Fruit fly (Drosophila melanogaster): ENCODE results near the gene CG46399.

The CG46399 gene

DNA sequence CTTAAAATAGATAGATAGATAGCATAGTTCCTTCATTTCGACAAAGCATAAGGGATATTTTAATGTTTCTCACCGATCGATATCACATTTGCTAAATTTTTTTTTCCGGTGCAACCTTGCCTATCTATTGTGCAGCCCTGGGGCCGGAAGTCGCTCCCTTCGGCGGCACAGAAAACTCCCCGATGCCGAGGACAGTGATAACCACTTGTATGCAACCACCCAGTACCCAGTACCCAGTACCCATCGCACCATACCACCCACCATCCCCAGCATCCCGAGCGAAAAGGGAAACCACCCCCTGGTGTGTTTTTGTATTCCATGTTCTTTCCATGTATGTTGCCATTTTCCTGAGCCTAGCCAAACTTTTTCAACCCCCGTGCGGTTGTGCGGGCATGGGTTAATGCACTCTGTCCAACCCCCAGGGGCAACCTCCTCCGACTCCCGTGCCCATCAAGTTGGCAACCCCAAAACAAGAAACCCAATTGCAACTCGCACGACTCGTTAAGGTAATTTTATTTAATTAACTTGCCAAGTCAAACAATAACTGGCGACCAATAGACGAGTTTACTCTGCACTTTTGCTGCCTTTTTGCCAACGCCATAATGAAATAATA, 17.1 kb upstream of the CG46399 start:
- TF ChIP-seq CG17801 (GFP tag; optimal IDR thresholded peaks at IDR 0.05; ENCODE audit: partially characterized antibody), result no peak

DNA sequence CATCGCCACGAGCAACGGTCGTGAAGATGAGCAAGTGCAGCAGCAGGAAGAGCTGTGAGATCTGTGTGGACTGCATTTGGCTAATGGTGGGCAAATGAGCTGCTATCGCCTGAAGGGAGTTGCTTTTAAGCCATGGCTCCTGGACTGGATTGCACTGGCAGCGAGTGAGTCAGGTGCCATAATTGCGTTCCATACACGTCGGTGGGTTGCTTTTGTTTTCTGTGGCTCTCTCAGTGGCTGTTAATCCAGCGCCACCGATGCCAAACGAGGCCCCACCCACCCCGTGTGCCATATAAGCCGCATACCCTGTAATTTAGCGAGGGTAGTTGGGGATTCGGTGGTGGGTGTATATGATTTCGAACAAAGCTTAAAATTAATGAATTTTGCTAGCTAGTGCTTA, 14.4 kb upstream of the CG46399 start, which contains the start of gene CG12539:
Gene CG12539, minus strand, starts transcription at position 101 of the 400 bp plus-strand sequence.
- no peak for TF ChIP-seq CG17801 (GFP tag; optimal IDR thresholded peaks at IDR 0.05; ENCODE audit: partially characterized antibody)

DNA sequence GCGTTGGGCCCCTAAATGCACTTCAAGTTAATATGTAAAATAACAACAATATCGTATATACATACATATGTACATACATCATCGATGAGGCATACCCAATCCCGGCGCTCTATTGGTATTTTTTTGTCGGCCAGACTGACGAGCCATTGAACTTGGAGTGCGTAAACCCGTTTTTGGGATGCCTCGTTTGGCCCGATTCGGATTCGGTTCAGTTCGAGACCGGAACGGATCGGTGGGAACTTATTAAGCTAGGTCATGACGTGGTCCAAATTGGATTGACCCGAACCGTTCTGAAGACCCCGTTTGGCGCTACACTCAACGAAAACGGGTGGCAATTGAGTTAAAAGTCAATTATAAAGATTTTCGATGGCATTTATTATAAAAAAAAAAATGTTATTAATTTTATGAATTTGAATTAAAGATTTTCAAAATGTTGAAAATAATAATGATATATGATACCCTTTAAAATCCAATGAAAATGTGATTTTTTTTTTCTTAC, 12.9 kb upstream of the CG46399 start:
- TF ChIP-seq CG17801 (GFP tag; optimal IDR thresholded peaks at IDR 0.05; ENCODE audit: partially characterized antibody), result no peak

DNA sequence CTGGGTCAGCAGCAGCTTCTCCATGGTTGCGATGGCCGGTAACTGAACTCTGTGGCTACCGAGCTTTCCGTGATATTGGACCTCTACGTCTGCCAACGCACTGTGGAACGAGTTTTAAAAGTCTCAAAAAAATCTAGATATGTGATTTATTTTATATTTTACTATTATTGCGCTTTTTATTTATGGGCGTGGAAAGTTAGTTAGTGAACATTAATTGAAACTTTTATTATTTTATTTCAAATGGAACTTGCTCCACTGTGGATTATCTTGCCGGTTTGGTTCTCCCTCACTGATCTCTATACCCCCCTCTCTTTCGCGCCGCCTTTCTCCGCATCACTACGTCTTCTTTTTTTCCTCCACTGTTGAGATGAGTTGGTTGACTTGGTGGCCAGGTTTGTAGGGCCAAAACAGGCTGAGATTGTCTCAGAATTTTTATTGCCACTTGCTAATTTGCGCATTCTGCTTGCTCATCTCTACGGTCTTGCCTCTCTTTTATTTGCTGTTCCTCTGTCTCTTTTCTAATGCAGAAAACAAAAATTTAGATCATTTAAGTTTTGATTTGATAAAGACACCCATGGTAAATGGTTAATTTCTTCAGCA, 10.2 kb upstream of the CG46399 start, which contains the start of gene CG9522:
Gene CG9522, minus strand, starts transcription at position 54 of the 600 bp plus-strand sequence.
- TF ChIP-seq CG17801 (GFP tag; optimal IDR thresholded peaks at IDR 0.05; ENCODE audit: partially characterized antibody), result no peak

DNA sequence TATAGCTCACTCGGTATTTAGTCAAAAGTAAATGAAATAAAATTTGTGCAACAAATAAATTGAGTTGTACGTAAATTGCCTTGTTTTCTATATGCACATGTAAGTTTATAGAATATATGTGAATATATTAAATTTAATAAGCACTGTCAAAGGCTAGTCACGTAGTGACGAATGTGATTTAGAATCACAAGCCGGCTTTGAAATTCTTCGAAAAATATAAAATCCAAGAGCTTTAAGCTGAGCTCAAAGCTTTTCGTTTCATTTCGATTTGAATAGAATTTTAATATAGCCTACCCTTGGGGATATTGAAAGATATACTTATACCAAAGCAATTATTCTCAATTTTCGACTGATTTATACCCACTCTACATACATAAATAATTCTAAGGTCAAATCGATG, 9.0 kb upstream of the CG46399 start:
- TF ChIP-seq CG17801 (GFP tag; optimal IDR thresholded peaks at IDR 0.05; ENCODE audit: partially characterized antibody), result no peak

DNA sequence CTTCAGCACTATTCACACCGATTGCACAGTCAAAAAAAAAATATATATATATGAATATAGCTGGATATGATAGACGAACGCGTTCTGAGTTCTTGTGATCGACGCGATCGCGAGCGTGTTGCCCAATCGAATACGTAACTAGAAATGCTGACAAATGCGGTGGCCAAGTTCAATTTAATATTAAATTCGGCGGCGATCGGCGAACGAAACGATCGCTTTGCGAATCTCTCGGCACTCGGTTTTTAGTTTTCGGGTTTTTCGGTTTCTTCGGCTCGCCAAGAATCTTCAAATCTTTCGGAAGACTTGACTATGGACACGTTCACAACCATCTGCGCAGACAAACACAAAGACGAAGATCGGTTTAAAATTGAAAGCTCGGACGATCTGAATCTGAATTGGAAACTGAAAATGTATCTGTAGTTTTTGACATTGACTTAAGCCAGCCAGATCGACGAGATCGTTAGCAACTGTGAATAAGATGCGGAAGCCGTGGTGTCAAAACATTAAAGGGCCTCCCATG, 5.8 kb upstream of the CG46399 start, which contains the start of gene CG9521:
Gene CG9521, minus strand, starts transcription at position 117 of the 520 bp plus-strand sequence.
- TF ChIP-seq CG17801 (GFP tag; optimal IDR thresholded peaks at IDR 0.05; ENCODE audit: partially characterized antibody), result no peak

DNA sequence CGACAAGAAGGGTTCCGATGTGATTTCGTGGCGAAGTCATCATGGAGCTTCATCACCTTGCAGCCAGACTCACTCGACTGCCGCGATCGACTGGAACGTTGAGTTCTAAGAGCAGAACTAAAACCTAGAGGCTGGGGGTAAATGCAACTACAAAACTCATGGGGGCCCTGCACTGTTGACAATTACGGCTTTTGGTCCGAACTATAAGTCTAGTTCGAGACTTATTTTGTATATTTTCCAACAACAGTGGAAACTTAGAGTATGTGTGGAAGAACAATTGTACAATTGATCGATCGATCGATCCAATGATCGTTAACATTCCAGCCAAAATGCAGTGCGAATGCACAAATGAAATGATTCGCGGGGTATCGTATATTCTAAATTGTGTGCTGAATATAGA, 2.8 kb upstream of the CG46399 start, which contains the start of gene CG9519:
Gene CG9519, minus strand, starts transcription at position 101 of the 400 bp plus-strand sequence.
- no peak for TF ChIP-seq CG17801 (GFP tag; optimal IDR thresholded peaks at IDR 0.05; ENCODE audit: partially characterized antibody)

DNA sequence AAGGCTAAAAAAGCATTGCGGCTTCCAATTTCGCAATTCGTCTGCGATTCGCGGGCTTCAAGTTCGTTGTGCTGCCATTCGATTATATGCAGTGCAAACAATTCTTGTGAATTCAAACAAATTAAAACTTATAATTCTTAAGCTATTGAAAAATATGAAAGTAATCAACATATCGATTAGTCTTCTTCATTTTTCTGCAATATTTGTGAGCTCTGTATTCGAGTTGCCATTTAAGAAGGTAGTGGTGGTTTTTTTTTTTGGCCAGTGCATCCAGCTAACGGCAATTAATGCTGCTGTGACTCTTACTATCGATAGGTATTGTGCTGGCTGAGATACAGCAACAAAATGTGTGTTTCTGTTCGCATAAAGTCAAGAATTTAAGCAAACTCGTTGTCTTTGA, 1.2 kb upstream of the CG46399 start:
- no peak for TF ChIP-seq CG17801 (GFP tag; optimal IDR thresholded peaks at IDR 0.05; ENCODE audit: partially characterized antibody)

DNA sequence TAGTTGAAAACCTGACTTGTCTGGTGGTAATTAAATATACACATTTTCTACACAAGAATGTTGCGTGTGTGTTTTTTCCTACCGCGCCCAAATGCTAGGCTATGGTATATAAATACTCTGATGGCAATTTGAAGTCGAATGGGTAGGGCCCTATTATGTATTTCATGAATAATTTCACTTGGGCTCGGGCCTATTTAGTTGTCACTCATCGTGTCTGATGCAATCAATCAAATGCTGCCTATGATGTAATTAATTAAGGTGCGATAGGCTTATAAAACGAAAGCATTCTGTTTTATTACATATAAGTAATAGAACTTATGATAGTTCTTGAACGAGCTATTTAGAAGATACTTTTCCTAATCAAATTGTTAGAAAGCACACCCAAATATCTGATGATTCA, 3.4 kb downstream of the CG46399 start:
- no peak for TF ChIP-seq CG17801 (GFP tag; optimal IDR thresholded peaks at IDR 0.05; ENCODE audit: partially characterized antibody)

DNA sequence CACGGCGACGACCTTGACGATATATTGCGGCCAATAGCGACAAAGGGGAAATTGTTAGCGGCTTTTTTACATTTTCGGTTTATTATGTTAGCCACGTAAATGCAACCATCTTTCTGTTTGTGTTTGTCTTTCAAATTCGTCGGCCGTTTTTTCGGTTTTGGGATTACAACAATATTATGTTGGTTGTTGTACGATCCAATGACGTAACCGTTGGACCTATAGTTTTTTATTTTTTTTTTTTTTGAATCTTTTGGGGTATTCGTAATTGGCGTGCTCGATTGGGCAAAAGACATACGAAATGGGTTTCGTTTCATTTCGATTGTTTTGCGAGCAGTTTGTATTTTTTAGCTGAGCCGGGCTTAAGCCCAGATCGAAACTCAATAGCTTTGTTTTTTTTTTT, 7.9 kb downstream of the CG46399 start:
- TF ChIP-seq CG17801 (GFP tag; optimal IDR thresholded peaks at IDR 0.05; ENCODE audit: partially characterized antibody), result no peak

DNA sequence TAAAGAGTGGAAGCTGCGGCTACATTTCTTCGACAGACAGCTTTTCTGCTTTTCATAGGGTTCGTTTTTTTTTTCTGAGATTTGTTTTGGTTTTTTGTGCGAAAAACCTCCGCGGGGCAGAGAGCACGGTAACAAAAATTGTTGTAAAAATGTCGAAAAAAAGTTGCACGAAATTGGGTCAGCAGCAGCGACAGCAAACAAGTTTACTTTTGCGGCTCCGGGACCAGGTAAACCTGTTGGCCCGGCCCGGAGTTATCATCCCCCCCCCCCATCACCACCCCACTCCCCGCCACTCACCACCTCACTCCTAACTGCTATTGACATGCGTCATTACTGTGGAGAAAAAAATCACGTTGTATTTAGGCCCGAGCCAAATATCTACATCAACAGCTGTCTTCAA, 9.4 kb downstream of the CG46399 start:
- TF ChIP-seq CG17801 (GFP tag; optimal IDR thresholded peaks at IDR 0.05; ENCODE audit: partially characterized antibody), result no peak

DNA sequence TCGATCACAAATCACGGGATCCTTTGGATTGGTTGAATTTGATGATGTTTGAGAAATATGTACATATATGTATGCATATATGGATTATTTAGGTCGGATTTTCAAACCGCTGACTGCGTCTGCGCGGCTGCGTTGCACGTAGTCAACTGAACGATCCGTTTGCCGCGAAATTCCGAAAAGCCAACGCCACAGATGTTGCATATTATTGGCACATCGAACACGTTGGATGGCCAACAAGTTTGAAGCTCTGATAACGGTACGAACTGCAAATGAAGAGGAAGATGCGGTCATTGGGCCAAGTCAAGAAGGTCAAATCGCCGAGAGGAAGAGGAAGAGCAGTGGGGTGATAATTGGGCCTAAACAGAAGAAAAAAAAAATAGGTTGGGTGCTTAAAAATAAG, 12.0 kb downstream of the CG46399 start, which contains the start of gene CG9518:
Gene CG9518, minus strand, starts transcription at position 154 of the 400 bp plus-strand sequence.
- no peak for TF ChIP-seq CG17801 (GFP tag; optimal IDR thresholded peaks at IDR 0.05; ENCODE audit: partially characterized antibody)

DNA sequence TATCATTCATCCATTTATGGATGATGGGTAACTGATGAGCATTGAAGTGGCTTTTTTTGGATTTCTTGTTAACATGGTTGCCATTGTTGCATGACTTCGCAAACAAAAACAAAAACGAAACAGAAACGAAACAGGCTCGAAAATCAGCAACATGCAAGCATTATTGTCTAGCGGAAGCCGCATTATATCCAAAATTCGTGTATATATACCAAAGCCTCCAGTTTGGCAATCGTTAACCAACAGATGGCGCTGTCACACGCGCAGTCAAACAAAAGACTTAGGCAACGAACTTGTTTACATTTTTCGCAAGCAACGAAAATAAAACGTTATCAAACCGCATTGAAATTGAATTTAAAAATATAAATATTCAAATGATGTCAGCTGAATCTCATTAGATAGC, 19.9 kb downstream of the CG46399 start:
- no peak for TF ChIP-seq CG17801 (GFP tag; optimal IDR thresholded peaks at IDR 0.05; ENCODE audit: partially characterized antibody)

DNA sequence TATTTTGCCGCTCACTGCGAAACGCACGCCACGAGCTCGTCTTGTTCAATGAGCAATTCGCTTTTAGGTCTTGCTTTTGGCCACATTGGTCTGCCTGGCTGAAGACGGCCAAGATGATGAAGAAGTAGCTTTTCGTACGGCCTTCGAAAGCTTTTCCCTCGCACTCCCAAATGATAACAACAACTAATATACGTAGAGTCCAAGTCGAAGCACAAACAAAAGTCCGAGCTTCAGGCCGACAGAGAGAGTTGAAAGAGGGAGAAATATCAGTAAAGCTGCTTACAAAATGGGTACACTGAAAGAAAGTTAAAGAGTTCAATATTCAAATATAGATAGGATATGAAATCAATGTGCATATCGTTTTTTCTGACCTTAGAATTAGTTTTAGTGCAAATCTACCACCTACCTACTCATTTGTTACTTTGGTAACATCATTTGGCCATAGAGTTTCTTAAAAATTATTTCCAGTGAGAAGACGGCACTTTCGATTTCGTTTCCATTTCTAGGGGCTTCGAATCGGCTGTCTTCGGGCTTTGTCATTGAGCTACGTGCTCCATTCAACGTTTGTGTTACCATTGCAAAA, 23.6 kb downstream of the CG46399 start, which contains the start of the genes CG45064 and CG45065:
Gene CG45064, minus strand, starts transcription at position 51 of the 583 bp plus-strand sequence.
Gene CG45065, minus strand, starts transcription at position 51 of the 583 bp plus-strand sequence.
- peak; percentile 46 for TF ChIP-seq CG17801 (GFP tag; optimal IDR thresholded peaks at IDR 0.05; ENCODE audit: partially characterized antibody)

DNA sequence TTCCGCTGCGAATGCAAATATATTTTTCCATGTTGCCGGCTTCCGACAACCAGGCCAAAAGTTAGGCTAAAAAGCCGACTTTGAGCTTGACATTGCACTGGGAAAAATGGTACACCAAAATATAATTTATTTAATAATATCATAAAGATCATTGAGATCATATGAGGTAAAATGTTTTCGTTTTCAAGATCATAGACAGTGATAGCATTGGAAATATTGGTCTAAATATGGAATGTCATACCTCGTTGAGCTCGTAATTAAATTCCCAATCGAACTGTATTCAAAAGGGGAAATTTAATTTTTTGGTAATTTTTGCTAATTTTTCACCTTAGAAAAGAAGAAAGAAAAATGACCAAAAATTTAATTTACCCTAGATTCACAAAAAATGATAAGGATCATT, 24.9 kb downstream of the CG46399 start:
- no peak for TF ChIP-seq CG17801 (GFP tag; optimal IDR thresholded peaks at IDR 0.05; ENCODE audit: partially characterized antibody)

Data from ovary, adult (tissue).